Worm (Caenorhabditis elegans) whole organism, young adult: ENCODE data around the gene fbxb-55.

Source experiments
- B0019.2 ChIP-seq: fragments of 200-800 bp; sonication (Bioruptor generic); conservative IDR thresholded peaks from 2 replicates; pipeline ENCODE4 v1.3.6; 2022; ENCODE audit warnings: missing genetic modification reagents, missing genetic modification characterization, missing compliant biosample characterization
- B0035.1 ChIP-seq: sonication (generic microtip); optimal IDR thresholded peaks from 2 replicates; lab custom pipeline; 2016; ENCODE audit warnings: missing genetic modification characterization, mild to moderate bottlenecking, missing compliant biosample characterization, missing genotype, missing genetic modification reagents
- B0261.1 ChIP-seq: sonication (generic microtip); optimal IDR thresholded peaks from 2 replicates; lab custom pipeline; 2016; ENCODE audit warnings: mild to moderate bottlenecking, missing genetic modification characterization, moderate library complexity, missing compliant biosample characterization
- C06A6.2 ChIP-seq: fragments of 200-800 bp; sonication (Bioruptor generic); conservative IDR thresholded peaks from 2 replicates; pipeline ENCODE4 v1.3.6; 2022; ENCODE audit warnings: missing genetic modification characterization, missing compliant biosample characterization
- F23B12.7 ChIP-seq: sonication (generic microtip); optimal IDR thresholded peaks from 2 replicates; lab custom pipeline; 2017; ENCODE audit warnings: missing genetic modification characterization, mild to moderate bottlenecking, missing compliant biosample characterization, antibody characterized with exemption, moderate library complexity; ENCODE audit not compliant: insufficient read depth
- Y53F4B.3 ChIP-seq: fragments of 200-800 bp; sonication (Bioruptor generic); IDR thresholded peaks from 2 replicates; pipeline ENCODE4 v1.3.6; 2022; ENCODE audit warnings: missing genetic modification reagents, missing genetic modification characterization, missing compliant biosample characterization
- aptf-2 ChIP-seq: fragments of 200-800 bp; sonication (Bioruptor generic); conservative IDR thresholded peaks from 2 replicates; pipeline ENCODE4 v1.3.6; 2022; ENCODE audit warnings: missing genetic modification reagents, missing genetic modification characterization, missing compliant biosample characterization
- aptf-3 ChIP-seq: fragments of 200-800 bp; sonication (Bioruptor generic); IDR thresholded peaks from 2 replicates; pipeline ENCODE4 v1.3.6; 2022; ENCODE audit warnings: missing genetic modification characterization, missing compliant biosample characterization
- ccch-3 ChIP-seq: fragments of 200-800 bp; sonication (Bioruptor generic); optimal IDR thresholded peaks from 2 replicates; lab custom pipeline; 2018; ENCODE audit warnings: mild to moderate bottlenecking, missing genetic modification characterization, missing compliant biosample characterization
- cebp-1 ChIP-seq, 2 experiments: fragments of 200-800 bp in 1 of 2; sonication (Bioruptor generic) in 1 of 2; sonication (generic microtip) in 1 of 2; IDR thresholded peaks in 1 of 2; optimal IDR thresholded peaks in 1 of 2; 2 replicates each; pipeline versions ENCODE4 v1.3.6 to Lab custom; 2017 to 2022; ENCODE audit warnings: missing compliant biosample characterization in 2 of 2, missing genetic modification characterization in 2 of 2, mild to moderate bottlenecking in 1 of 2, missing genetic modification reagents in 1 of 2, moderate library complexity in 1 of 2
- ceh-40 ChIP-seq: fragments of 200-800 bp; sonication (Bioruptor generic); IDR thresholded peaks from 2 replicates; pipeline ENCODE4 v1.3.6; 2022; ENCODE audit warnings: missing genetic modification characterization, missing compliant biosample characterization
- ceh-91 ChIP-seq: fragments of 200-800 bp; sonication (Bioruptor generic); IDR thresholded peaks from 2 replicates; pipeline ENCODE4 v1.3.6; 2022; ENCODE audit warnings: missing genetic modification reagents, missing genetic modification characterization, missing compliant biosample characterization
- chd-7 ChIP-seq: sonication (generic microtip); optimal IDR thresholded peaks from 2 replicates; lab custom pipeline; 2016; ENCODE audit warnings: mild to moderate bottlenecking, missing genetic modification characterization, moderate library complexity, missing compliant biosample characterization
- dox-1 ChIP-seq: fragments of 200-800 bp; sonication (Bioruptor generic); IDR thresholded peaks from 2 replicates; pipeline ENCODE4 v1.3.6; 2022; ENCODE audit warnings: missing genetic modification reagents, missing genetic modification characterization, missing compliant biosample characterization
- egl-44 ChIP-seq: fragments of 200-800 bp; sonication (Bioruptor generic); IDR thresholded peaks from 2 replicates; pipeline ENCODE4 v1.3.6; 2022; ENCODE audit warnings: missing genetic modification reagents, missing genetic modification characterization, missing compliant biosample characterization
- fkh-3 ChIP-seq: sonication (generic microtip); optimal IDR thresholded peaks from 2 replicates; lab custom pipeline; 2016; ENCODE audit warnings: mild to moderate bottlenecking, missing genetic modification characterization, missing compliant biosample characterization
- him-1 ChIP-seq: sonication (generic microtip); optimal IDR thresholded peaks from 2 replicates; lab custom pipeline; 2016; ENCODE audit warnings: missing genotype, missing genetic modification reagents, missing genetic modification characterization, missing compliant biosample characterization
- hlh-12 ChIP-seq: sonication (generic microtip); optimal IDR thresholded peaks from 2 replicates; lab custom pipeline; 2016; ENCODE audit warnings: missing genetic modification characterization, missing compliant biosample characterization
- hlh-26 ChIP-seq: fragments of 200-800 bp; sonication (Bioruptor generic); conservative IDR thresholded peaks from 2 replicates; pipeline ENCODE4 v1.3.6; 2022; ENCODE audit warnings: missing genetic modification reagents, missing genetic modification characterization, missing compliant biosample characterization
- hmg-1.2 ChIP-seq: fragments of 200-800 bp; sonication (Bioruptor generic); IDR thresholded peaks from 2 replicates; pipeline ENCODE4 v1.3.6; 2022; ENCODE audit warnings: missing genetic modification reagents, missing genetic modification characterization, missing compliant biosample characterization
- hmg-20 ChIP-seq: fragments of 200-800 bp; sonication (Bioruptor generic); IDR thresholded peaks from 2 replicates; pipeline ENCODE4 v1.3.6; 2022; ENCODE audit warnings: missing genetic modification reagents, missing genetic modification characterization, missing compliant biosample characterization
- lin-26 ChIP-seq: fragments of 200-800 bp; sonication (Bioruptor generic); IDR thresholded peaks from 2 replicates; pipeline ENCODE4 v1.3.6; 2022; ENCODE audit warnings: missing genetic modification reagents, missing genetic modification characterization, missing compliant biosample characterization
- lin-35 ChIP-seq, 3 experiments: fragments of 150-350 bp in 2 of 3; sonication (generic microtip) in 1 of 3; optimal IDR thresholded peaks; 2 replicates each; lab custom pipeline; 2014 to 2018; ENCODE audit warnings: missing biosample characterization in 3 of 3, missing genetic modification characterization in 3 of 3, missing genetic modification reagents in 3 of 3
- lin-54 ChIP-seq: fragments of 200-800 bp; sonication (Bioruptor generic); optimal IDR thresholded peaks from 2 replicates; lab custom pipeline; 2018; ENCODE audit warnings: mild to moderate bottlenecking, missing genetic modification characterization, missing compliant biosample characterization
- lsl-1 ChIP-seq: fragments of 200-800 bp; sonication (Bioruptor generic); optimal IDR thresholded peaks from 2 replicates; lab custom pipeline; 2018; ENCODE audit warnings: mild to moderate bottlenecking, missing genetic modification characterization, moderate library complexity, missing compliant biosample characterization
- mes-4 ChIP-seq: sonication (generic microtip); optimal IDR thresholded peaks from 2 replicates; lab custom pipeline; 2016; ENCODE audit warnings: missing genotype, missing genetic modification characterization, missing compliant biosample characterization
- nhr-179 ChIP-seq: sonication (generic microtip); optimal IDR thresholded peaks from 2 replicates; lab custom pipeline; 2016; ENCODE audit warnings: mild to moderate bottlenecking, missing genetic modification characterization, missing compliant biosample characterization
- nhr-80 ChIP-seq: sonication (generic microtip); optimal IDR thresholded peaks from 2 replicates; lab custom pipeline; 2016; ENCODE audit warnings: missing genetic modification characterization, missing compliant biosample characterization
- nhr-90 ChIP-seq: sonication (generic microtip); optimal IDR thresholded peaks from 2 replicates; lab custom pipeline; 2016; ENCODE audit warnings: missing genotype, mild to moderate bottlenecking, missing genetic modification characterization, missing compliant biosample characterization
- rec-8 ChIP-seq, 2 experiments: sonication (generic microtip); optimal IDR thresholded peaks; 2 replicates each; lab custom pipeline; 2016; ENCODE audit warnings: mild to moderate bottlenecking in 2 of 2, missing genetic modification characterization in 2 of 2, missing genetic modification reagents in 2 of 2, missing genotype in 2 of 2, missing biosample characterization in 1 of 2, missing compliant biosample characterization in 1 of 2, moderate library complexity in 1 of 2
- rpc-1 ChIP-seq, 2 experiments: fragments of 150-350 bp in 1 of 2; sonication (generic microtip) in 1 of 2; optimal IDR thresholded peaks; 2 replicates each; lab custom pipeline; 2014 to 2018; ENCODE audit warnings: missing biosample characterization in 1 of 2, missing genetic modification characterization in 1 of 2, missing genetic modification reagents in 1 of 2, missing genotype in 1 of 2
- sdz-38 ChIP-seq: sonication (generic microtip); optimal IDR thresholded peaks from 2 replicates; lab custom pipeline; 2016; ENCODE audit warnings: missing genotype, missing genetic modification characterization, missing compliant biosample characterization
- sea-2 ChIP-seq: fragments of 200-800 bp; sonication (Bioruptor generic); IDR thresholded peaks from 2 replicates; pipeline ENCODE4 v1.3.6; 2022; ENCODE audit warnings: missing genetic modification characterization, missing compliant biosample characterization
- snpc-3.4 ChIP-seq: sonication (generic microtip); optimal IDR thresholded peaks from 2 replicates; lab custom pipeline; 2017; ENCODE audit warnings: missing genetic modification characterization, mild to moderate bottlenecking, missing compliant biosample characterization, antibody characterized with exemption, moderate library complexity, missing genotype, missing genetic modification reagents
- snpc-4 ChIP-seq, 5 experiments: fragments of 150-350 bp in 1 of 5; sonication (generic microtip) in 4 of 5; optimal IDR thresholded peaks; 2 replicates each; lab custom pipeline; 2014 to 2018; ENCODE audit warnings: missing genetic modification characterization in 5 of 5, missing biosample characterization in 3 of 5, antibody characterized with exemption in 2 of 5, mild to moderate bottlenecking in 2 of 5, missing compliant biosample characterization in 2 of 5, missing genotype in 2 of 5, moderate library complexity in 2 of 5, missing genetic modification reagents in 1 of 5
- sptf-2 ChIP-seq: fragments of 200-800 bp; sonication (Bioruptor generic); optimal IDR thresholded peaks from 2 replicates; lab custom pipeline; 2018; ENCODE audit warnings: mild to moderate bottlenecking, missing genetic modification characterization, missing compliant biosample characterization
- tbp1 ChIP-seq: fragments of 200-800 bp; sonication (Bioruptor generic); optimal IDR thresholded peaks from 2 replicates; lab custom pipeline; 2018; ENCODE audit warnings: mild to moderate bottlenecking, missing genetic modification characterization, missing compliant biosample characterization
- unc-130 ChIP-seq: sonication (generic microtip); optimal IDR thresholded peaks from 2 replicates; lab custom pipeline; 2016; ENCODE audit warnings: missing genetic modification reagents, missing genetic modification characterization, missing compliant biosample characterization
- unc-62 ChIP-seq: fragments of 150-350 bp; optimal IDR thresholded peaks from 2 replicates; lab custom pipeline; 2014; ENCODE audit warnings: missing biosample characterization, missing genetic modification reagents, missing genetic modification characterization
- zfh-2 ChIP-seq: fragments of 200-800 bp; sonication (Bioruptor generic); conservative IDR thresholded peaks from 2 replicates; pipeline ENCODE4 v1.3.6; 2022; ENCODE audit warnings: missing genetic modification reagents, missing genetic modification characterization, missing compliant biosample characterization
- ztf-22 ChIP-seq: fragments of 200-800 bp; sonication (Bioruptor generic); optimal IDR thresholded peaks from 2 replicates; lab custom pipeline; 2018; ENCODE audit warnings: mild to moderate bottlenecking, missing genetic modification characterization, moderate library complexity, missing compliant biosample characterization
- ztf-25 ChIP-seq: fragments of 200-800 bp; sonication (Bioruptor generic); IDR thresholded peaks from 2 replicates; pipeline ENCODE4 v1.3.6; 2022; ENCODE audit warnings: missing genetic modification reagents, missing genetic modification characterization, missing compliant biosample characterization
- ztf-3 ChIP-seq: fragments of 200-800 bp; sonication (Bioruptor generic); optimal IDR thresholded peaks from 2 replicates; lab custom pipeline; 2018; ENCODE audit warnings: mild to moderate bottlenecking, missing genetic modification characterization, missing compliant biosample characterization

The fbxb-55 gene

DNA sequence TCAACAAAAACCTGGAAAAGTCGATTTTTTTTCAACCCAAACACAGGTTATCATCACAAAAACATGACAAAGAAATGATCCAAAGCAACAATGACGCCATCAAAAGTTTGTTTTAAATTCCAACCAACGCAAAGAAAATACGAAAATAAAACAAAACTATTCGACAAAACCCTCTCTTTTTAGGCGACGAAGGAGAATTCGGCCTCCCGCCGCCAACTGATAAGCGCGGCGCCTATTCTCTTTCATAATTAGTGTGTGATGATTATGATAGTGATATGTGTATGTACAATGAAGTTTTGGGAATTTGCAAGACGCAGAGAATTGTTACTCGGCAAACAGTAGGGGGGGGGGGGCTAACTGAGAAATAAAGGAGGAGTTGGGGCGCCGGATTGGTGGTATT, 39.3 kb upstream of the fbxb-55 start:
- TF ChIP-seq egl-44 (GFP tag; lab: Robert Waterston, UW), result no peak
- TF ChIP-seq mes-4, result no peak
- no peak for TF ChIP-seq hmg-20 (GFP tag; lab: Robert Waterston, UW)
- no peak for TF ChIP-seq C06A6.2 (GFP tag; lab: Robert Waterston, UW)
- no peak for TF ChIP-seq sea-2 (GFP tag; lab: Robert Waterston, UW)
- TF ChIP-seq unc-62 (GFP tag; lab: Kevin White, UChicago), result no peak
- TF ChIP-seq unc-130 (GFP tag; lab: Kevin White, UChicago), result no peak
- TF ChIP-seq zfh-2 (GFP tag; lab: Robert Waterston, UW), result no peak
- no peak for TF ChIP-seq hmg-1.2 (GFP tag; lab: Robert Waterston, UW)
- TF ChIP-seq cebp-1 (GFP tag; IDR thresholded peaks at IDR 0.05; lab: Robert Waterston, UW), result 0 out of 2 replicates have a peak, but pooled peaks have one; percentile 11
- TF ChIP-seq cebp-1 (tag; optimal IDR thresholded peaks at IDR 0.05; lab: Kevin White, UChicago), result peak; percentile 35
- TF ChIP-seq ceh-91 (GFP tag; lab: Robert Waterston, UW), result no peak
- TF ChIP-seq ztf-22, result peak; percentile 3
- no peak for TF ChIP-seq F23B12.7
- TF ChIP-seq aptf-3, result no peak
- peak; percentile 57 for TF ChIP-seq dox-1 (GFP tag; lab: Robert Waterston, UW)
- TF ChIP-seq nhr-90 (tag; lab: Kevin White, UChicago), result no peak
- no peak for TF ChIP-seq B0035.1 (tag; lab: Kevin White, UChicago)
- TF ChIP-seq snpc-3.4, result no peak
- TF ChIP-seq him-1 (tag; lab: Kevin White, UChicago), result no peak
- TF ChIP-seq sptf-2 (GFP tag; lab: Kevin White, UChicago), result no peak
- TF ChIP-seq B0019.2 (GFP tag; lab: Robert Waterston, UW), result no peak
- TF ChIP-seq ztf-3 (GFP tag; lab: Kevin White, UChicago), result no peak
- TF ChIP-seq lin-26 (GFP tag; lab: Robert Waterston, UW), result no peak
- TF ChIP-seq nhr-80, result peak; percentile 60
- no peak for TF ChIP-seq nhr-179 (tag; lab: Kevin White, UChicago)
- no peak for TF ChIP-seq rec-8 (tag; optimal IDR thresholded peaks at IDR 0.05; lab: Kevin White, UChicago)
- no peak for TF ChIP-seq hlh-26 (GFP tag; lab: Robert Waterston, UW)
- TF ChIP-seq Y53F4B.3 (GFP tag; lab: Robert Waterston, UW), result no peak

ce11 chrIV:4030917-4031599, 37.5 kb upstream of the fbxb-55 start:
- TF ChIP-seq lin-54 (GFP tag; lab: Kevin White, UChicago), result peak; percentile 31
- peak; percentile 81 for TF ChIP-seq tbp1 (GFP tag; lab: Kevin White, UChicago)
- no peak for TF ChIP-seq fkh-3 (tag; lab: Kevin White, UChicago)
- TF ChIP-seq B0261.1, result peak; percentile 47
- TF ChIP-seq snpc-4 (GFP tag; optimal IDR thresholded peaks at IDR 0.05; lab: Kevin White, UChicago), result no peak
- no peak for TF ChIP-seq snpc-4 (tag; optimal IDR thresholded peaks at IDR 0.05; lab: Kevin White, UChicago)
- peak; percentile 29 for TF ChIP-seq rpc-1 (optimal IDR thresholded peaks at IDR 0.05; lab: Kevin White, UChicago)
- peak; percentile 71 for TF ChIP-seq rpc-1 (tag; optimal IDR thresholded peaks at IDR 0.05; lab: Kevin White, UChicago)

ce11 chrIV:4032350-4032749, 36.2 kb upstream of the fbxb-55 start:
- no peak for TF ChIP-seq ccch-3 (GFP tag; lab: Kevin White, UChicago)
- no peak for TF ChIP-seq snpc-3.4
- no peak for TF ChIP-seq lin-35 (GFP tag; optimal IDR thresholded peaks at IDR 0.05; lab: Kevin White, UChicago)
- TF ChIP-seq ztf-25 (GFP tag; lab: Robert Waterston, UW), result no peak
- TF ChIP-seq ceh-40 (GFP tag; lab: Robert Waterston, UW), result no peak
- no peak for TF ChIP-seq unc-62 (GFP tag; lab: Kevin White, UChicago)
- TF ChIP-seq rpc-1 (optimal IDR thresholded peaks at IDR 0.05; lab: Kevin White, UChicago), result no peak
- no peak for TF ChIP-seq rpc-1 (tag; optimal IDR thresholded peaks at IDR 0.05; lab: Kevin White, UChicago)
- no peak for TF ChIP-seq lsl-1 (GFP tag; lab: Kevin White, UChicago)
- no peak for TF ChIP-seq nhr-179 (tag; lab: Kevin White, UChicago)
- TF ChIP-seq chd-7 (tag; lab: Kevin White, UChicago), result no peak
- TF ChIP-seq sdz-38 (tag; lab: Kevin White, UChicago), result no peak
- no peak for TF ChIP-seq hlh-12 (tag; lab: Kevin White, UChicago)
- no peak for TF ChIP-seq aptf-2
